Fruit fly (Drosophila melanogaster) whole organism: ENCODE data around the gene RhoGAP16F.

Source experiments
- CG8478 ChIP-seq: fragments of >200 bp; optimal IDR thresholded peaks from 2 replicates; lab custom pipeline; 2018; ENCODE audit warnings: inconsistent platforms
- Dll ChIP-seq: fragments of >200 bp; optimal IDR thresholded peaks from 2 replicates; lab custom pipeline; 2017
- EcR ChIP-seq, 2 experiments: fragments of >200 bp; optimal IDR thresholded peaks; 2 replicates each; lab custom pipeline; 2017; ENCODE audit warnings: missing biosample characterization in 2 of 2, missing genetic modification characterization in 2 of 2, missing genetic modification reagents in 2 of 2
- psq ChIP-seq: fragments of >200 bp; optimal IDR thresholded peaks from 2 replicates; lab custom pipeline; 2017
- usp ChIP-seq: fragments of >200 bp; optimal IDR thresholded peaks from 2 replicates; lab custom pipeline; 2017; ENCODE audit warnings: missing biosample characterization, missing genetic modification characterization, mixed read lengths

dm6 chrX:18083528-18084365 is 9.2 kb upstream of the RhoGAP16F start:
- TF ChIP-seq usp (GFP tag; lab: Kevin White, UChicago) (no peak), EcR (GFP tag; optimal IDR thresholded peaks at IDR 0.05; lab: Kevin White, UChicago) (no peak), CG8478 (lab: Kevin White, UChicago) (no peak), psq (lab: Kevin White, UChicago) (no peak), Dll (lab: Kevin White, UChicago) (no peak)
